Worm (Caenorhabditis elegans) whole organism, L4 larva: ENCODE measurements around the gene F41H10.3.

Experiments
- R02D3.7 ChIP-seq: fragments of 150-350 bp; sonication (generic microtip); optimal IDR thresholded peaks from 3 replicates; lab custom pipeline; 2014; ENCODE audit warnings: missing biosample characterization, missing genetic modification characterization
- Y105C5A.15 ChIP-seq: fragments of 200-800 bp; sonication (Bioruptor generic); IDR thresholded peaks from 2 replicates; pipeline ENCODE4 v1.3.6; 2022; ENCODE audit warnings: missing genetic modification characterization, missing compliant biosample characterization
- ZK546.5 ChIP-seq, 2 experiments: sonication (generic microtip); optimal IDR thresholded peaks; 2 replicates each; lab custom pipeline; 2017; ENCODE audit warnings: missing biosample characterization in 2 of 2, missing genetic modification characterization in 2 of 2
- aly-2 ChIP-seq: sonication (generic microtip); optimal IDR thresholded peaks from 2 replicates; lab custom pipeline; 2018; ENCODE audit warnings: missing biosample characterization, missing genetic modification characterization
- ama-1 ChIP-seq: fragments of 150-350 bp; optimal IDR thresholded peaks from 2 replicates; lab custom pipeline; 2014; ENCODE audit warnings: inconsistent platforms, mixed read lengths
- lir-3 ChIP-seq: sonication (generic microtip); optimal IDR thresholded peaks from 2 replicates; lab custom pipeline; 2016; ENCODE audit warnings: mild to moderate bottlenecking, missing genetic modification characterization, missing compliant biosample characterization
- nhr-11 ChIP-seq: fragments of 150-350 bp; optimal IDR thresholded peaks from 2 replicates; lab custom pipeline; 2014; ENCODE audit warnings: missing biosample characterization, missing genetic modification characterization
- pha-4 ChIP-seq, 2 experiments: fragments of 150-350 bp in 1 of 2; fragments of 200-800 bp in 1 of 2; sonication (Bioruptor generic) in 1 of 2; IDR thresholded peaks in 1 of 2; optimal IDR thresholded peaks in 1 of 2; 2 replicates each; pipeline versions ENCODE4 v1.3.6 to Lab custom; 2014 to 2022; ENCODE audit warnings: missing genetic modification characterization in 2 of 2, missing genetic modification reagents in 2 of 2, missing biosample characterization in 1 of 2, missing compliant biosample characterization in 1 of 2
- pqm-1 ChIP-seq: sonication (generic microtip); optimal IDR thresholded peaks from 2 replicates; lab custom pipeline; 2017; ENCODE audit warnings: missing biosample characterization, missing genetic modification characterization
- unc-130 ChIP-seq: sonication (generic microtip); optimal IDR thresholded peaks from 2 replicates; lab custom pipeline; 2016; ENCODE audit warnings: missing genetic modification reagents, missing genetic modification characterization, missing compliant biosample characterization
- unc-39 ChIP-seq: sonication (generic microtip); optimal IDR thresholded peaks from 2 replicates; lab custom pipeline; 2017; ENCODE audit warnings: missing biosample characterization, missing genetic modification characterization

- no peak for TF ChIP-seq lir-3
- TF ChIP-seq ama-1 (lab: Kevin White, UChicago), result no peak
- TF ChIP-seq Y105C5A.15 (GFP tag; lab: Robert Waterston, UW), result no peak
- no peak for TF ChIP-seq pha-4 (GFP tag; IDR thresholded peaks at IDR 0.05; lab: Robert Waterston, UW)
- no peak for TF ChIP-seq pha-4 (tag; optimal IDR thresholded peaks at IDR 0.05; lab: Kevin White, UChicago)
- TF ChIP-seq ZK546.5 (tag; optimal IDR thresholded peaks at IDR 0.05; lab: Kevin White, UChicago), result no peak
- no peak for TF ChIP-seq unc-39 (tag; lab: Kevin White, UChicago)
- TF ChIP-seq unc-130, result no peak
- no peak for TF ChIP-seq aly-2 (tag; lab: Kevin White, UChicago)
- TF ChIP-seq R02D3.7 (tag; lab: Kevin White, UChicago), result no peak
- no peak for TF ChIP-seq pqm-1 (tag; lab: Kevin White, UChicago)
- no peak for TF ChIP-seq nhr-11 (tag; lab: Kevin White, UChicago)
Measured at ce11 chrIV:5353364-5353763, 16.2 kb upstream of the F41H10.3 start, which contains the start of gene Y4C6B.7.
